Comparison of ENCODE assay signal across 4 worm cellular contexts in genomic region chrV:9160224-9160886, ce11.
TF ChIP-seq lines count a peak whose summit lies in the region.

col-144 (minus strand) TSS chrV:9160642.

TF ChIP-seq in whole organism, L1 larva, 84 proteins besides CTCF, POLR2A, EP300 and RAD21 (continues in another document):
- TF ChIP-seq fkh-4 (tag; optimal IDR thresholded peaks at IDR 0.05; lab: Kevin White, UChicago; ENCODE audit: borderline replicate concordance) (no peak), skn-1 (tag; optimal IDR thresholded peaks at IDR 0.05; lab: Kevin White, UChicago) (no peak), ceh-88 (GFP tag; IDR thresholded peaks at IDR 0.05; lab: Robert Waterston, UW) (no peak), egl-13 (tag; optimal IDR thresholded peaks at IDR 0.05; lab: Kevin White, UChicago) (no peak), ets-5 (GFP tag; IDR thresholded peaks at IDR 0.05; lab: Robert Waterston, UW) (no peak), Y116A8C.19 (tag; optimal IDR thresholded peaks at IDR 0.05; lab: Kevin White, UChicago; ENCODE audit: borderline replicate concordance) (no peak), unc-130 (tag; optimal IDR thresholded peaks at IDR 0.05; lab: Kevin White, UChicago) (no peak), rnt-1 (tag; optimal IDR thresholded peaks at IDR 0.05; lab: Kevin White, UChicago) (no peak), isw-1 (GFP tag; IDR thresholded peaks at IDR 0.05; lab: Robert Waterston, UW) (no peak), aly-2 (tag; optimal IDR thresholded peaks at IDR 0.05; lab: Kevin White, UChicago) (no peak), dpl-1 (GFP tag; optimal IDR thresholded peaks at IDR 0.05; lab: Kevin White, UChicago) (no peak), sptf-1 (tag; optimal IDR thresholded peaks at IDR 0.05; lab: Kevin White, UChicago) (no peak), ztf-4 (tag; optimal IDR thresholded peaks at IDR 0.05; lab: Kevin White, UChicago) (no peak), aha-1 (tag; optimal IDR thresholded peaks at IDR 0.05; lab: Kevin White, UChicago) (no peak), jun-1 (tag; optimal IDR thresholded peaks at IDR 0.05; lab: Kevin White, UChicago) (no peak), nhr-76 (tag; optimal IDR thresholded peaks at IDR 0.05; lab: Kevin White, UChicago) (no peak), egl-27 (tag; optimal IDR thresholded peaks at IDR 0.05; lab: Kevin White, UChicago) (no peak), tbx-2 (tag; optimal IDR thresholded peaks at IDR 0.05; lab: Kevin White, UChicago) (no peak), unc-86 (tag; optimal IDR thresholded peaks at IDR 0.05; lab: Kevin White, UChicago) (no peak), grh-1 (GFP tag; IDR thresholded peaks at IDR 0.05; lab: Robert Waterston, UW) (no peak), ceh-63 (GFP tag; optimal IDR thresholded peaks at IDR 0.05; lab: Kevin White, UChicago) (no peak), mef-2 (tag; optimal IDR thresholded peaks at IDR 0.05; lab: Kevin White, UChicago) (no peak), lin-14 (GFP tag; optimal IDR thresholded peaks at IDR 0.05; lab: Kevin White, UChicago) (peak; percentile 68), ceh-90 (tag; optimal IDR thresholded peaks at IDR 0.05; lab: Kevin White, UChicago) (no peak)

TF ChIP-seq in whole organism, L2 larva, 48 proteins besides CTCF, POLR2A, EP300 and RAD21 (continues in another document):
- TF ChIP-seq mdl-1 (tag; optimal IDR thresholded peaks at IDR 0.05; lab: Kevin White, UChicago), result no peak
- no peak for TF ChIP-seq ztf-1 (GFP tag; conservative IDR thresholded peaks at IDR 0.05; lab: Robert Waterston, UW)
- TF ChIP-seq nhr-21 (tag; optimal IDR thresholded peaks at IDR 0.05; lab: Kevin White, UChicago), result peak; percentile 21
- no peak for TF ChIP-seq nhr-11 (tag; optimal IDR thresholded peaks at IDR 0.05; lab: Kevin White, UChicago)
- TF ChIP-seq sma-3 (GFP tag; optimal IDR thresholded peaks at IDR 0.05; lab: Kevin White, UChicago), result peak; percentile 28
- no peak for TF ChIP-seq Y55F3AM.14 (GFP tag; optimal IDR thresholded peaks at IDR 0.05; lab: Kevin White, UChicago)
- no peak for TF ChIP-seq ZK546.5 (tag; optimal IDR thresholded peaks at IDR 0.05; lab: Kevin White, UChicago)
- TF ChIP-seq fos-1 (tag; optimal IDR thresholded peaks at IDR 0.05; lab: Kevin White, UChicago), result no peak
- no peak for TF ChIP-seq nhr-6 (tag; optimal IDR thresholded peaks at IDR 0.05; lab: Kevin White, UChicago)
- no peak for TF ChIP-seq mab-5 (tag; optimal IDR thresholded peaks at IDR 0.05; lab: Kevin White, UChicago)
- TF ChIP-seq blmp-1 (tag; optimal IDR thresholded peaks at IDR 0.05; lab: Kevin White, UChicago; ENCODE audit: insufficient read depth), result peak; percentile 57
- no peak for TF ChIP-seq snpc-4 (tag; optimal IDR thresholded peaks at IDR 0.05; lab: Kevin White, UChicago)
- TF ChIP-seq nhr-237 (tag; optimal IDR thresholded peaks at IDR 0.05; lab: Kevin White, UChicago), result no peak
- TF ChIP-seq unc-62 (GFP tag; optimal IDR thresholded peaks at IDR 0.05; lab: Kevin White, UChicago), result no peak
- TF ChIP-seq ama-1 (optimal IDR thresholded peaks at IDR 0.05; lab: Kevin White, UChicago), result peak; percentile 20
- TF ChIP-seq nhr-129 (tag; optimal IDR thresholded peaks at IDR 0.05; lab: Kevin White, UChicago), result no peak
- TF ChIP-seq peb-1 (tag; optimal IDR thresholded peaks at IDR 0.05; lab: Kevin White, UChicago), result no peak
- TF ChIP-seq dmd-4 (tag; optimal IDR thresholded peaks at IDR 0.05; lab: Kevin White, UChicago), result no peak
- TF ChIP-seq skn-1 (tag; optimal IDR thresholded peaks at IDR 0.05; lab: Kevin White, UChicago), result no peak
- no peak for TF ChIP-seq gmeb-1 (tag; optimal IDR thresholded peaks at IDR 0.05; lab: Kevin White, UChicago)
- no peak for TF ChIP-seq lin-39 (tag; optimal IDR thresholded peaks at IDR 0.05; lab: Kevin White, UChicago)
- no peak for TF ChIP-seq ceh-82 (tag; optimal IDR thresholded peaks at IDR 0.05; lab: Kevin White, UChicago)
- no peak for TF ChIP-seq nhr-12 (tag; optimal IDR thresholded peaks at IDR 0.05; lab: Kevin White, UChicago)
- TF ChIP-seq lin-11 (tag; optimal IDR thresholded peaks at IDR 0.05; lab: Kevin White, UChicago), result no peak
- TF ChIP-seq mbf-1 (tag; optimal IDR thresholded peaks at IDR 0.05; lab: Kevin White, UChicago), result no peak
- no peak for TF ChIP-seq F13H6.1 (tag; optimal IDR thresholded peaks at IDR 0.05; lab: Kevin White, UChicago)

TF ChIP-seq in whole organism, L3 larva, 47 proteins besides CTCF, POLR2A, EP300 and RAD21:
- TF ChIP-seq nhr-43 (tag; optimal IDR thresholded peaks at IDR 0.05; lab: Kevin White, UChicago; ENCODE audit: poor library complexity, severe bottlenecking) (peak; percentile 57), elt-3 (tag; optimal IDR thresholded peaks at IDR 0.05; lab: Kevin White, UChicago) (peak in 1 of 3 experiments; percentile 12), hmg-11 (tag; optimal IDR thresholded peaks at IDR 0.05; lab: Kevin White, UChicago) (no peak), nhr-11 (tag; optimal IDR thresholded peaks at IDR 0.05; lab: Kevin White, UChicago) (no peak), ceh-9 (tag; optimal IDR thresholded peaks at IDR 0.05; lab: Kevin White, UChicago) (no peak), nfya-1 (tag; optimal IDR thresholded peaks at IDR 0.05; lab: Kevin White, UChicago; ENCODE audit: insufficient read depth) (peak; percentile 17), ama-1 (optimal IDR thresholded peaks at IDR 0.05; lab: Kevin White, UChicago) (peak; percentile 73), elt-2 (tag; optimal IDR thresholded peaks at IDR 0.05; lab: Kevin White, UChicago) (no peak), mml-1 (tag; optimal IDR thresholded peaks at IDR 0.05; lab: Kevin White, UChicago) (no peak), nhr-25 (tag; optimal IDR thresholded peaks at IDR 0.05; lab: Kevin White, UChicago) (peak; percentile 70)

TF ChIP-seq in whole organism, L4 larva, 104 proteins besides CTCF, POLR2A, EP300 and RAD21 (continues in another document):
- TF ChIP-seq R02D3.7 (tag; optimal IDR thresholded peaks at IDR 0.05; lab: Kevin White, UChicago) (no peak), daf-19 (GFP tag; conservative IDR thresholded peaks at IDR 0.05; lab: Robert Waterston, UW) (no peak), nhr-28 (tag; optimal IDR thresholded peaks at IDR 0.05; lab: Kevin White, UChicago) (peak; percentile 63), spr-1 (tag; optimal IDR thresholded peaks at IDR 0.05; lab: Kevin White, UChicago) (no peak), hlh-11 (tag; optimal IDR thresholded peaks at IDR 0.05; lab: Kevin White, UChicago) (peak; percentile 40), arid-1 (GFP tag; conservative IDR thresholded peaks at IDR 0.05; lab: Robert Waterston, UW) (no peak), zfp-3 (GFP tag; conservative IDR thresholded peaks at IDR 0.05; lab: Robert Waterston, UW) (peak; percentile 32; the same call in 1 of the 2 replicates), snpc-4 (tag; optimal IDR thresholded peaks at IDR 0.05; lab: Kevin White, UChicago) (no peak), ceh-28 (tag; optimal IDR thresholded peaks at IDR 0.05; lab: Kevin White, UChicago) (no peak), mxl-3 (GFP tag; optimal IDR thresholded peaks at IDR 0.05; lab: Kevin White, UChicago) (peak; percentile 19), cey-2 (tag; optimal IDR thresholded peaks at IDR 0.05; lab: Kevin White, UChicago; ENCODE audit: borderline replicate concordance, insufficient read depth) (peak; percentile 9), lir-3 (tag; optimal IDR thresholded peaks at IDR 0.05; lab: Kevin White, UChicago) (no peak), lin-39 (tag; optimal IDR thresholded peaks at IDR 0.05; lab: Kevin White, UChicago) (no peak), php-3 (GFP tag; IDR thresholded peaks at IDR 0.05; lab: Robert Waterston, UW) (no peak), hmg-1.1 (GFP tag; IDR thresholded peaks at IDR 0.05; lab: Robert Waterston, UW) (no peak), egl-43 (GFP tag; IDR thresholded peaks at IDR 0.05; lab: Robert Waterston, UW) (0 out of 2 replicates have a peak, but pooled peaks have one; percentile 16), egl-27 (tag; optimal IDR thresholded peaks at IDR 0.05; lab: Kevin White, UChicago) (no peak), aha-1 (tag; lab: Kevin White, UChicago) (peak; percentile 95), hlh-30 (tag; optimal IDR thresholded peaks at IDR 0.05; lab: Kevin White, UChicago; ENCODE audit: insufficient read depth) (peak; percentile 41), unc-39 (tag; optimal IDR thresholded peaks at IDR 0.05; lab: Kevin White, UChicago) (no peak), D1046.2 (GFP tag; IDR thresholded peaks at IDR 0.05; lab: Robert Waterston, UW) (no peak), unc-62 (GFP tag; optimal IDR thresholded peaks at IDR 0.05 in 1 of 2; lab: Kevin White, UChicago) (peak in 1 of 2 experiments; percentile 17), unc-62 (tag; optimal IDR thresholded peaks at IDR 0.05; lab: Kevin White, UChicago) (no peak), madf-5 (GFP tag; IDR thresholded peaks at IDR 0.05; lab: Robert Waterston, UW) (0 out of 4 replicates have a peak, but pooled peaks of 1 of the 2 experiments have one; percentile 61), ama-1 (optimal IDR thresholded peaks at IDR 0.05; lab: Kevin White, UChicago) (peak; percentile 83), attf-4 (tag; optimal IDR thresholded peaks at IDR 0.05; lab: Kevin White, UChicago) (no peak), mdl-1 (tag; optimal IDR thresholded peaks at IDR 0.05; lab: Kevin White, UChicago) (no peak), nhr-25 (tag; optimal IDR thresholded peaks at IDR 0.05; lab: Kevin White, UChicago; ENCODE audit: borderline replicate concordance, insufficient read depth) (peak; percentile 63), set-16 (GFP tag; IDR thresholded peaks at IDR 0.05; lab: Robert Waterston, UW) (peak; percentile 86), gei-8 (GFP tag; optimal IDR thresholded peaks at IDR 0.05; lab: Kevin White, UChicago) (no peak), T26A8.4 (GFP tag; IDR thresholded peaks at IDR 0.05; lab: Robert Waterston, UW) (peak; percentile 78), jun-1 (tag; optimal IDR thresholded peaks at IDR 0.05; lab: Kevin White, UChicago) (no peak), Y105C5A.15 (GFP tag; IDR thresholded peaks at IDR 0.05; lab: Robert Waterston, UW) (no peak), sdz-12 (GFP tag; optimal IDR thresholded peaks at IDR 0.05; lab: Kevin White, UChicago) (no peak), dmd-9 (GFP tag; IDR thresholded peaks at IDR 0.05; lab: Robert Waterston, UW) (no peak), snpc-1.2 (GFP tag; IDR thresholded peaks at IDR 0.05; lab: Robert Waterston, UW) (no peak), dve-1 (tag; optimal IDR thresholded peaks at IDR 0.05; lab: Kevin White, UChicago; ENCODE audit: insufficient read depth) (no peak), nhr-48 (tag; optimal IDR thresholded peaks at IDR 0.05; lab: Kevin White, UChicago) (no peak), ceh-62 (tag; optimal IDR thresholded peaks at IDR 0.05; lab: Kevin White, UChicago) (no peak), ces-1 (GFP tag; optimal IDR thresholded peaks at IDR 0.05; lab: Kevin White, UChicago) (no peak), ctbp-1 (GFP tag; IDR thresholded peaks at IDR 0.05; lab: Robert Waterston, UW) (no peak), ZK546.5 (tag; optimal IDR thresholded peaks at IDR 0.05; lab: Kevin White, UChicago) (no peak), mep-1 (tag; optimal IDR thresholded peaks at IDR 0.05; lab: Kevin White, UChicago) (no peak)

Comparison
In these comparisons a context has a peak if more than half of its experiments do, and no peak if none do; other contexts are left out.
1. Of the 29 proteins assayed by ChIP-seq in both whole organism, L4 larva and whole organism, L1 larva: peak only in whole organism, L4 larva: aha-1 and nhr-28; only in whole organism, L1 larva: none; in both: ama-1; in neither: 25; mixed calls (peak in some experiments, not most) for 1.